Fruit fly (Drosophila melanogaster): Measurements from ENCODE around the gene CG3823.

CG3823 gene

DNA sequence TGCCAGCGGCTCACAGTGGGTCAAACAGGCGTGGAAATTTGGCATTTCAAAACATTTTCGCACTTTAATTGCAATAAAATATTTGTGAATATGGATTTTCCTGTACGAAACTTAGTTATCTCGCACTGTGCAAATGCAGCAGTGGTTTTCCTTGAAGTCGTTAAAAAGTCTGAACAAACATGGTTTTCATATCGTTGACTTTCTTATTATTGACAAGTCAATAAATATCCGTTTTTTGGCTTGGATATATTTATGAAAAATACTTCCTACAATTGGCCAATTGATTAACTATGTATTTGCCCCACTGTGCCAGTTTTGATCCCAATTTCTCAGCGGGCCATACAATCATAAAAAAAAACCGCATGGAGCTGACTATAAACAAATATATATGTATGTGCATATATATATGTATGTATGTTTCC, 38.3 kb upstream of the CG3823 start:
- TF ChIP-seq Jarid2 (GFP tag; optimal IDR thresholded peaks at IDR 0.05) (peak; percentile 85), emc (GFP tag; optimal IDR thresholded peaks at IDR 0.05) (peak; percentile 83), CG7271 (tag; optimal IDR thresholded peaks at IDR 0.05) (peak; percentile 57), onecut (GFP tag; IDR thresholded peaks at IDR 0.05) (peak; percentile 89), Hmr (GFP tag; optimal IDR thresholded peaks at IDR 0.05) (peak; percentile 96), CG1603 (tag; optimal IDR thresholded peaks at IDR 0.05) (peak; percentile 93), da (GFP tag; optimal IDR thresholded peaks at IDR 0.05) (peak; percentile 89), Usf (GFP tag; optimal IDR thresholded peaks at IDR 0.05) (peak; percentile 83), sna (GFP tag; IDR thresholded peaks at IDR 0.05; ENCODE audit: partially characterized antibody) (0 out of 2 replicates have a peak, but pooled peaks have one; percentile 33), CG15073 (GFP tag; optimal IDR thresholded peaks at IDR 0.05) (peak; percentile 82), CG7745 (tag; optimal IDR thresholded peaks at IDR 0.05) (no peak), exex (tag; optimal IDR thresholded peaks at IDR 0.05) (peak; percentile 67), ttk (GFP tag; IDR thresholded peaks at IDR 0.05) (peak; percentile 96), vvl (GFP tag; IDR thresholded peaks at IDR 0.05) (peak; percentile 95), tap (tag; optimal IDR thresholded peaks at IDR 0.05) (peak; percentile 93), Aef1 (GFP tag; IDR thresholded peaks at IDR 0.05) (peak; percentile 93), CG13296 (GFP tag; optimal IDR thresholded peaks at IDR 0.05) (peak; percentile 95), Pdp1 (GFP tag; optimal IDR thresholded peaks at IDR 0.05) (peak; percentile 92 to 96), sob (GFP tag; IDR thresholded peaks at IDR 0.05) (peak; percentile 88), bab2 (GFP tag; optimal IDR thresholded peaks at IDR 0.05) (peak; percentile 95), Ssrp (tag; optimal IDR thresholded peaks at IDR 0.05) (peak; percentile 97), scrt (GFP tag; optimal IDR thresholded peaks at IDR 0.05) (peak; percentile 85), psq (GFP tag; optimal IDR thresholded peaks at IDR 0.05) (peak; percentile 79), CG7839 (tag; optimal IDR thresholded peaks at IDR 0.05) (peak; percentile 97), sim (GFP tag; IDR thresholded peaks at IDR 0.05) (peak; percentile 87), CG14965 (GFP tag; optimal IDR thresholded peaks at IDR 0.05; ENCODE audit: borderline replicate concordance) (peak; percentile 69), CG17186 (GFP tag; optimal IDR thresholded peaks at IDR 0.05) (peak; percentile 87), Elba2 (GFP tag; optimal IDR thresholded peaks at IDR 0.05) (peak; percentile 31), Optix (GFP tag; IDR thresholded peaks at IDR 0.05) (peak; percentile 96), Dbx (GFP tag; IDR thresholded peaks at IDR 0.05) (peak; percentile 87), TFAM (GFP tag; optimal IDR thresholded peaks at IDR 0.05) (peak; percentile 83), chm (GFP tag; IDR thresholded peaks at IDR 0.05) (peak; percentile 83), CG10959 (GFP tag; IDR thresholded peaks at IDR 0.05) (peak; percentile 90), caup (GFP tag; optimal IDR thresholded peaks at IDR 0.05; ENCODE audit: severe bottlenecking) (peak; percentile 92), HHEX (GFP tag; optimal IDR thresholded peaks at IDR 0.05) (peak; percentile 95), CG32767 (GFP tag; IDR thresholded peaks at IDR 0.05) (peak; percentile 96), en (GFP tag; optimal IDR thresholded peaks at IDR 0.05) (peak; percentile 96), CG12219 (GFP tag; optimal IDR thresholded peaks at IDR 0.05) (peak; percentile 95), h (optimal IDR thresholded peaks at IDR 0.05) (no peak), CG7786 (GFP tag; optimal IDR thresholded peaks at IDR 0.05) (peak; percentile 95), CG31365 (tag; optimal IDR thresholded peaks at IDR 0.05) (peak; percentile 86), jumu (GFP tag; optimal IDR thresholded peaks at IDR 0.05) (peak; percentile 96), Med (GFP tag) (peak; percentile 99), Bdp1 (GFP tag; optimal IDR thresholded peaks at IDR 0.05) (peak; percentile 88), ems (GFP tag; optimal IDR thresholded peaks at IDR 0.05) (peak; percentile 96), Sin3A (optimal IDR thresholded peaks at IDR 0.05) (no peak), Chrac-16 (GFP tag; optimal IDR thresholded peaks at IDR 0.05) (peak; percentile 94), gfzf (GFP tag; optimal IDR thresholded peaks at IDR 0.05) (peak; percentile 4), gt (GFP tag; IDR thresholded peaks at IDR 0.05) (peak; percentile 85), CG4730 (GFP tag; IDR thresholded peaks at IDR 0.05) (peak; percentile 92), Oli (tag; optimal IDR thresholded peaks at IDR 0.05) (peak; percentile 99)

Data from whole organism, embryonic.